Worm (Caenorhabditis elegans) whole organism, late embryonic: Measurements from ENCODE around the gene xbx-5.

Experiments
- ceh-14 ChIP-seq: sonication (generic microtip); optimal IDR thresholded peaks from 2 replicates; lab custom pipeline; 2016; ENCODE audit warnings: missing genotype, missing genetic modification characterization, missing compliant biosample characterization
- dmd-4 ChIP-seq: sonication (generic microtip); optimal IDR thresholded peaks from 2 replicates; lab custom pipeline; 2016; ENCODE audit warnings: borderline replicate concordance, missing genetic modification characterization, missing compliant biosample characterization
- dve-1 ChIP-seq: sonication (generic microtip); optimal IDR thresholded peaks from 2 replicates; lab custom pipeline; 2017; ENCODE audit warnings: antibody characterized with exemption, mild to moderate bottlenecking, missing genetic modification characterization, missing compliant biosample characterization
- elt-2 ChIP-seq: sonication (generic microtip); optimal IDR thresholded peaks from 2 replicates; lab custom pipeline; 2016; ENCODE audit warnings: missing genetic modification reagents, missing genetic modification characterization, missing compliant biosample characterization
- hlh-30 ChIP-seq: sonication (generic microtip); optimal IDR thresholded peaks from 2 replicates; lab custom pipeline; 2017; ENCODE audit warnings: antibody characterized with exemption, missing genetic modification characterization, missing compliant biosample characterization; ENCODE audit not compliant: insufficient read depth
- lim-6 ChIP-seq: sonication (generic microtip); optimal IDR thresholded peaks from 2 replicates; lab custom pipeline; 2016; ENCODE audit warnings: missing genetic modification characterization, missing compliant biosample characterization
- lin-11 ChIP-seq: fragments of 200-800 bp; sonication (Bioruptor generic); optimal IDR thresholded peaks from 2 replicates; lab custom pipeline; 2018; ENCODE audit warnings: mild to moderate bottlenecking, missing genetic modification characterization, missing compliant biosample characterization
- nfya-1 ChIP-seq: sonication (generic microtip); optimal IDR thresholded peaks from 2 replicates; lab custom pipeline; 2017; ENCODE audit warnings: missing genetic modification characterization, mild to moderate bottlenecking, missing compliant biosample characterization, antibody characterized with exemption, moderate library complexity
- nhr-11 ChIP-seq: fragments of 150-350 bp; optimal IDR thresholded peaks from 2 replicates; lab custom pipeline; 2014; ENCODE audit warnings: missing biosample characterization, missing genetic modification characterization
- pros-1 ChIP-seq: fragments of 150-350 bp; optimal IDR thresholded peaks from 2 replicates; lab custom pipeline; 2014; ENCODE audit warnings: missing biosample characterization, missing genetic modification reagents, missing genetic modification characterization
- rnt-1 ChIP-seq: sonication (generic microtip); optimal IDR thresholded peaks from 2 replicates; lab custom pipeline; 2016; ENCODE audit warnings: missing genetic modification characterization, missing compliant biosample characterization
- ttx-3 ChIP-seq: sonication (generic microtip); optimal IDR thresholded peaks from 2 replicates; lab custom pipeline; 2016; ENCODE audit warnings: missing genetic modification reagents, missing genetic modification characterization, missing compliant biosample characterization
- unc-42 ChIP-seq: sonication (generic microtip); optimal IDR thresholded peaks from 2 replicates; lab custom pipeline; 2016; ENCODE audit warnings: missing genotype, missing genetic modification characterization, missing compliant biosample characterization
- zip-5 ChIP-seq: sonication (generic microtip); optimal IDR thresholded peaks from 2 replicates; lab custom pipeline; 2016; ENCODE audit warnings: missing genetic modification characterization, missing compliant biosample characterization

DNA sequence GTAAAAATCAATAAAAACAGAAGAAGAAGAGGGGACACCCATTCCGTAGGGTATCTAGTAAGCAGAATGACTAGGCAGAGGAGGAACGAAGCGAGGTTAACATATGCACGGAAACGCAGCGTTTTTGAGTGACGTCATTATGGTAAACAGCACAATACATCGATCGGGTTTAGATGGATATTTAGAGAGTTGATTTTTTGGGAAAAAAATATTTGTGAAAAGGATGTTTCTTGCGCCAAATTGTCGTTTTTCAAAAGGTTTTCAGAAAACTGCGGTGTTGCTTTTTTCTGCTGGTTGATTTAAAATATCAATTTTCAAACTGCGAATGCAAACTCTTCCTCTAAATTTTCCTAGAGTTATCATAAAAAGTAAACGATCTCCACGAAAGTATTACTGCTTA, 27.1 kb upstream of the xbx-5 start, which contains the start of gene C36A4.10:
- TF ChIP-seq rnt-1 (tag; lab: Kevin White, UChicago), result no peak
- TF ChIP-seq pros-1 (tag; lab: Kevin White, UChicago), result no peak
- no peak for TF ChIP-seq hlh-30
- no peak for TF ChIP-seq nhr-11
- no peak for TF ChIP-seq elt-2 (tag; lab: Kevin White, UChicago)
- TF ChIP-seq zip-5 (tag; lab: Kevin White, UChicago), result no peak
- TF ChIP-seq ttx-3, result no peak
- no peak for TF ChIP-seq dmd-4 (tag; lab: Kevin White, UChicago)
- no peak for TF ChIP-seq unc-42
- TF ChIP-seq ceh-14 (tag; lab: Kevin White, UChicago), result no peak
- no peak for TF ChIP-seq dve-1 (tag; lab: Kevin White, UChicago)
- TF ChIP-seq nfya-1 (tag; lab: Kevin White, UChicago), result no peak
- TF ChIP-seq lin-11 (tag; lab: Kevin White, UChicago), result no peak
- no peak for TF ChIP-seq lim-6 (tag; lab: Kevin White, UChicago)
